Worm (Caenorhabditis elegans) whole organism, mixed stage, embryonic: ENCODE data around the gene ZK688.5.

Source experiments
- M03D4.4 ChIP-seq: sonication (generic microtip); optimal IDR thresholded peaks from 2 replicates; lab custom pipeline; 2017; ENCODE audit warnings: mild to moderate bottlenecking, missing genetic modification characterization, missing compliant biosample characterization
- bed-3 ChIP-seq: fragments of 200-800 bp; sonication (Bioruptor generic); optimal IDR thresholded peaks from 3 replicates; lab custom pipeline; 2018; ENCODE audit warnings: mild to moderate bottlenecking, missing genetic modification characterization, moderate library complexity, missing compliant biosample characterization
- blmp-1 ChIP-seq: fragments of 150-350 bp; optimal IDR thresholded peaks from 2 replicates; lab custom pipeline; 2014; ENCODE audit warnings: missing biosample characterization, missing genetic modification characterization
- ceh-39 ChIP-seq: fragments of 150-350 bp; optimal IDR thresholded peaks from 2 replicates; lab custom pipeline; 2014; ENCODE audit warnings: missing biosample characterization, missing genetic modification characterization
- ceh-43 ChIP-seq: fragments of 200-800 bp; sonication (Bioruptor generic); optimal IDR thresholded peaks from 2 replicates; lab custom pipeline; 2018; ENCODE audit warnings: mild to moderate bottlenecking, missing genetic modification characterization, moderate library complexity, missing compliant biosample characterization
- ceh-83 ChIP-seq: fragments of 200-800 bp; sonication (Bioruptor generic); optimal IDR thresholded peaks from 2 replicates; lab custom pipeline; 2018; ENCODE audit warnings: mild to moderate bottlenecking, missing genetic modification characterization, missing compliant biosample characterization
- ces-1 ChIP-seq: fragments of 150-350 bp; optimal IDR thresholded peaks from 2 replicates; lab custom pipeline; 2014; ENCODE audit warnings: missing biosample characterization, missing genetic modification reagents, missing genetic modification characterization
- cnd-1 ChIP-seq: fragments of 200-800 bp; sonication (Bioruptor generic); optimal IDR thresholded peaks from 2 replicates; lab custom pipeline; 2018; ENCODE audit warnings: mild to moderate bottlenecking, missing genetic modification characterization, missing compliant biosample characterization
- drap-1 ChIP-seq: fragments of 200-800 bp; sonication (Bioruptor generic); optimal IDR thresholded peaks from 3 replicates; lab custom pipeline; 2018; ENCODE audit warnings: mild to moderate bottlenecking, missing genetic modification characterization, missing compliant biosample characterization
- elt-3 ChIP-seq: fragments of 150-350 bp; optimal IDR thresholded peaks from 2 replicates; lab custom pipeline; 2014; ENCODE audit warnings: missing biosample characterization, missing genetic modification characterization
- flh-1 ChIP-seq: fragments of 200-800 bp; sonication (Bioruptor generic); optimal IDR thresholded peaks from 2 replicates; lab custom pipeline; 2018; ENCODE audit warnings: mild to moderate bottlenecking, missing genetic modification characterization, moderate library complexity, missing compliant biosample characterization
- ham-2 ChIP-seq: fragments of 200-800 bp; sonication (Bioruptor generic); optimal IDR thresholded peaks from 2 replicates; lab custom pipeline; 2018; ENCODE audit warnings: mild to moderate bottlenecking, missing genetic modification characterization, missing compliant biosample characterization
- hlh-1 ChIP-seq: fragments of 150-350 bp; optimal IDR thresholded peaks from 2 replicates; lab custom pipeline; 2014; ENCODE audit warnings: missing biosample characterization, missing genetic modification reagents, missing genetic modification characterization
- lin-13 ChIP-seq: fragments of 150-350 bp; optimal IDR thresholded peaks from 2 replicates; lab custom pipeline; 2014; ENCODE audit warnings: missing biosample characterization, missing genetic modification characterization
- lsy-2 ChIP-seq: fragments of 150-350 bp; optimal IDR thresholded peaks from 2 replicates; lab custom pipeline; 2014; ENCODE audit warnings: missing biosample characterization, missing genetic modification characterization
- mep-1 ChIP-seq: fragments of 150-350 bp; optimal IDR thresholded peaks from 2 replicates; lab custom pipeline; 2017; ENCODE audit warnings: missing biosample characterization, missing genetic modification reagents, missing genetic modification characterization, inconsistent platforms
- mls-2 ChIP-seq: sonication (generic microtip); optimal IDR thresholded peaks from 2 replicates; lab custom pipeline; 2016; ENCODE audit warnings: mild to moderate bottlenecking, missing genetic modification characterization, moderate library complexity, missing compliant biosample characterization
- nhr-12 ChIP-seq: fragments of 150-350 bp; optimal IDR thresholded peaks from 2 replicates; lab custom pipeline; 2014; ENCODE audit warnings: missing biosample characterization, missing genetic modification characterization
- nhr-2 ChIP-seq: fragments of 150-350 bp; optimal IDR thresholded peaks from 2 replicates; lab custom pipeline; 2014; ENCODE audit warnings: missing biosample characterization, missing genetic modification characterization
- nhr-237 ChIP-seq: fragments of 150-350 bp; optimal IDR thresholded peaks from 2 replicates; lab custom pipeline; 2014; ENCODE audit warnings: missing biosample characterization, missing genetic modification characterization
- nhr-28 ChIP-seq: fragments of 150-350 bp; optimal IDR thresholded peaks from 2 replicates; lab custom pipeline; 2014; ENCODE audit warnings: missing biosample characterization, missing genetic modification characterization
- sem-2 ChIP-seq: fragments of 200-800 bp; sonication (Bioruptor generic); optimal IDR thresholded peaks from 2 replicates; lab custom pipeline; 2018; ENCODE audit warnings: mild to moderate bottlenecking, missing genetic modification characterization, missing compliant biosample characterization
- snpc-4 ChIP-seq: fragments of 150-350 bp; optimal IDR thresholded peaks from 2 replicates; lab custom pipeline; 2014; ENCODE audit warnings: missing biosample characterization, missing genetic modification characterization
- sptf-1 ChIP-seq: sonication (generic microtip); optimal IDR thresholded peaks from 2 replicates; lab custom pipeline; 2017; ENCODE audit warnings: mild to moderate bottlenecking, missing genetic modification characterization, moderate library complexity, missing compliant biosample characterization
- tbx-8 ChIP-seq: fragments of 200-800 bp; sonication (Bioruptor generic); optimal IDR thresholded peaks from 2 replicates; lab custom pipeline; 2018; ENCODE audit warnings: mild to moderate bottlenecking, missing genetic modification characterization, moderate library complexity, missing compliant biosample characterization
- unc-120 ChIP-seq: sonication (generic microtip); optimal IDR thresholded peaks from 2 replicates; lab custom pipeline; 2017; ENCODE audit warnings: missing genetic modification characterization, missing compliant biosample characterization; ENCODE audit not compliant: poor library complexity, severe bottlenecking
- unc-39 ChIP-seq: fragments of 150-350 bp; optimal IDR thresholded peaks from 2 replicates; lab custom pipeline; 2014; ENCODE audit warnings: missing biosample characterization, missing genetic modification characterization
- unc-62 ChIP-seq: fragments of 150-350 bp; optimal IDR thresholded peaks from 2 replicates; lab custom pipeline; 2014; ENCODE audit warnings: missing biosample characterization, missing genetic modification reagents, missing genetic modification characterization
- zip-8 ChIP-seq: fragments of 150-350 bp; optimal IDR thresholded peaks from 2 replicates; lab custom pipeline; 2014; ENCODE audit warnings: missing biosample characterization, missing genetic modification characterization

Gene ZK688.5

DNA sequence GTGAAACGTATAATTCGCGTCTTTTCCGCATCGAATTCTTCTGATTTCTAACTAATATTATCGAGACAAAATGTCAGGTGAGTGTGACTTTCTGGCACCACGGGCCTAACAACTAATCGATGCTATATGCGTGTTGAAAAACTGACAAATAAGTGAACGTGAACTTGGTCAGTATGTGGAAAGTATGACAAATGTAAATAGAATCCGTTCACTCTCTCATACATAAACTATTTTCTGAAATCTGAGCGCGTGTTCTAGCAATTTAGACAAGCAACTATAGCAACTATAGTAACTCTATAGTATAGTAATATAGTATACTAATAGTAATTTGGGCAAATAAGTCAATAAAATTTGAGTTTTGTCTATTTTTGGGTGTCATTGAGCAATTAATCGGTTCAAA is 910 bp upstream of the ZK688.5 start:
- TF ChIP-seq snpc-4 (tag; lab: Kevin White, UChicago) (no peak), ham-2 (GFP tag; lab: Kevin White, UChicago) (no peak), ces-1 (GFP tag; lab: Kevin White, UChicago) (no peak), zip-8 (tag; lab: Kevin White, UChicago) (no peak), elt-3 (tag; lab: Kevin White, UChicago) (no peak), nhr-237 (tag; lab: Kevin White, UChicago) (no peak)

DNA sequence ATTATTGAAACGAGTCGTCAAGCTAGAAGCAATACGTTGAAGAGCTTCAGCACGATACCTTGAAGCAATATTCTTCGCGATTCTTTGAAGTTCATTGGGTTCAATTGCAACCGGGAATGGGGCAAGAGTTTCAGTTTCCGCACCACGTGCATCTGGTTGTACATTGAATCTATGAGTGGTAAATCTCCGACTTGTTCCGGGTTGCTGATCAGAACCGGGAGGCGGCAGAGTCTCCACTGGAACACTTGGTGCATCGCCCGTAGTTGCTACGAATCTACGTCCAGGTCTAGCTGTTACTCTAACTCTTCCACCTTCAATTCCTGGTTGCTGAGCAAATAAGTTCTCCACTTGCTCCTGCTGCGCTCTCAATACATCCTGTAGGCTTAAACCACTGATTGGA is 2.4 kb downstream of the ZK688.5 start:
- TF ChIP-seq ceh-39: no peak
- no peak for TF ChIP-seq ces-1 (GFP tag; lab: Kevin White, UChicago)
- TF ChIP-seq ceh-83 (GFP tag; lab: Kevin White, UChicago): no peak
- TF ChIP-seq lin-13 (tag; lab: Kevin White, UChicago): no peak
- TF ChIP-seq zip-8 (tag; lab: Kevin White, UChicago): no peak
- TF ChIP-seq sptf-1 (tag; lab: Kevin White, UChicago): no peak
- no peak for TF ChIP-seq lsy-2 (tag; lab: Kevin White, UChicago)
- no peak for TF ChIP-seq nhr-28 (tag; lab: Kevin White, UChicago)
- no peak for TF ChIP-seq flh-1 (GFP tag; lab: Kevin White, UChicago)
- no peak for TF ChIP-seq nhr-2 (tag; lab: Kevin White, UChicago)

DNA sequence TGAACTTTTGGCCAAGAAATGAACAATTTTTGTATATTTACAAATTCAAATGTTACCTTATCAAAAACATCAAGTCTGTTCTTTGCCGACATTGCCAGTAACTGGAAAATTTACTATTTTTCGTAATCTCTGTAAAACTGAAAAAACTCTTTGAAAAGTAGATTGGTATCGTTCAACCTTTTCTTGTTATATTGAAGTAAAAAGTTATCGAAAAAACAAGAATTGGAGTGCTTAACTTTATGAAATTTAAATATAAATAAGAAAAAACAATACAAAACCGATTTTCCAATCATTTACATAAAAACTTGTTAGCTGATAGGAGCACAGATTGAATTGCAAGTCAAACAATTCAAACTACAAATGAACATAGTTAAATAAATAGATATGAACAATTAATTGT is 6.6 kb downstream of the ZK688.5 start, which contains the start of gene ZK688.11:
TSS of gene ZK688.11 (minus strand) at position 101 of the 400 bp plus-strand sequence.
- TF ChIP-seq sem-2 (GFP tag; lab: Kevin White, UChicago) (no peak), lin-13 (tag; lab: Kevin White, UChicago) (no peak)

DNA sequence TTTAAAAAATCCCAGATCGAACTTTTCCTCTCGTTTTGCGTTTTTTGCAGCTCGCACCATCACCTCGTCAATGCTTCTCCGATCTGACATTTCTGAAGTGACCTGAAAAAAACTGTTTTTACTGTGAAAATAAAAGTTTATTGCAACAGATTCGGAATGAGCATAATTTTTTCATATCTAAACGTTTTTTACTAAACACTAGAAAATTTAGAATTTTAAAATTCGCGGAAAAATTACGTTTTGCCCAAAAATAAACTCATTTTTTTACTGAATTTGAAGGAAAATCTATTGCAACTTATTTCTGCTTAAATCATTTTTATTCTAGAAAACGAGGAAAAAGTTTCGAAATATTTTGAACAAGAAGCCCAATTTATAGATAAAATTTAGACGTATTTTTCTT is 8.5 kb downstream of the ZK688.5 start, which contains the start of gene ZK688.9:
TSS of gene ZK688.9 (minus strand) at position 101 of the 400 bp plus-strand sequence.
- TF ChIP-seq ham-2 (GFP tag; lab: Kevin White, UChicago) (no peak), drap-1 (GFP tag; lab: Kevin White, UChicago) (no peak), bed-3 (no peak), nhr-28 (tag; lab: Kevin White, UChicago) (no peak), flh-1 (GFP tag; lab: Kevin White, UChicago) (no peak), M03D4.4 (tag; lab: Kevin White, UChicago) (no peak), sem-2 (GFP tag; lab: Kevin White, UChicago) (no peak), blmp-1 (tag; lab: Kevin White, UChicago) (no peak), hlh-1 (no peak), unc-39 (tag; lab: Kevin White, UChicago) (no peak), mep-1 (no peak), ceh-43 (no peak), unc-120 (no peak), ces-1 (GFP tag; lab: Kevin White, UChicago) (no peak), mls-2 (tag; lab: Kevin White, UChicago) (no peak)
- TF ChIP-seq, all 35 proteins: peak for 0

DNA sequence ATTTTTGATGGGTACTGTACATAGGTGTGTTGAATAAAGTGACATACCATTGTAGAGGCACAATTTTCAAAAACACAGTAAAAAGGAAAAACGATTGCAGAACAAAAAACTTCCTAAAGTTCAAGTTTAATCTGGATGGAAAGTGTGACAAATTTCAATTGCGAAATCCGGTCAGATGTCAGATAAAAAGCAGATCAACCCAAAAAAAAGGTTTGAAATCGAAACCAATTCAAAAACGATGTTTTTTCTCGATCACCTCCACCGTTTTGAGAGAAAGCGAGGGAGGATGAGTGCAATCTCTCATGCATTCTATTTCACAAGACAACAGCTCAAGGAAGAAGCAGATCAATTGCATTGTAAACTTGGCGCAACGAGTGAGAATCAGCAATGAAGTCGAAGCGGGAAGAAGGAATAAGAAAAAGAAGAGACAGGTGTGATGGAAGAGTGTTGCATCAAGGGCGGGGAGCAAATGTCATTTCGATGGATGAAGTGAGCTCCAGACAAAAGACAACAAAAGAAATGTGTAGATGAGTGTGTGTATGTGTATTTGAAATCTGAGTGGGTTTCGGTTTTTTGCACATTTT is 11.2 kb downstream of the ZK688.5 start:
- TF ChIP-seq unc-62 (GFP tag; lab: Kevin White, UChicago) (peak; percentile 46), tbx-8 (GFP tag; lab: Kevin White, UChicago) (no peak), blmp-1 (tag; lab: Kevin White, UChicago) (no peak), unc-120 (peak; percentile 57), hlh-1 (peak; percentile 75)

DNA sequence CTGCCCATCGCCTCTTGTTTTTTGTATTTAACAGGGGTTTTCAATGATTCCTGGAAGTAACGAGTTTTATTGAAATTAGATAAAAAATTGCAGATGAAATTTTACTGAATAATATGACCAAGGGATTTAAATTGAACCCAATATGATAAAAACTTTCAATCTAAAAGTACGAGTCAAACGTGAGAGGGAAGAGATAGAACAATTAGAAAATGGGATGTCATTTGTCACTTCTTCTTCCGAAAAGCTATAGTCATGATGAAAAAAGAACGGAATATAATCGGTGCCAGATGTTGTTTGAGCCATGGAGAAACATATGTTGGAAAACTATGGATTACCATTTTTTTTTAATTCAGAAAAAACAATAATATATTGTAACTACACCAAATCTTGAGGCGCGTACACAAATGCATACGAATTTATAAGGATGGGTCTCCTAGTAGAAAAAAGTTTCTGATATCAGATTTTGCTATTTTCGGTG is 12.5 kb downstream of the ZK688.5 start, which contains the start of gene sup-18:
TSS of gene sup-18 (minus strand) at position 51 of the 478 bp plus-strand sequence.
- TF ChIP-seq sptf-1 (tag; lab: Kevin White, UChicago) (no peak), nhr-12 (tag; lab: Kevin White, UChicago) (no peak), flh-1 (GFP tag; lab: Kevin White, UChicago) (no peak), ceh-39 (no peak), nhr-2 (tag; lab: Kevin White, UChicago) (no peak), nhr-28 (tag; lab: Kevin White, UChicago) (no peak), bed-3 (no peak), cnd-1 (tag; lab: Kevin White, UChicago) (no peak), lin-13 (tag; lab: Kevin White, UChicago) (no peak), unc-120 (no peak), unc-62 (GFP tag; lab: Kevin White, UChicago) (no peak), hlh-1 (no peak)
